Worm (Caenorhabditis elegans) whole organism, early embryonic: Measurements from ENCODE around the gene nit-1.

Source experiments
- F13C5.2 ChIP-seq: sonication (generic microtip); optimal IDR thresholded peaks from 2 replicates; lab custom pipeline; 2017; ENCODE audit warnings: mild to moderate bottlenecking, missing genetic modification characterization, inconsistent platforms, missing compliant biosample characterization
- aly-1 ChIP-seq: sonication (generic microtip); optimal IDR thresholded peaks from 2 replicates; lab custom pipeline; 2016; ENCODE audit warnings: missing genetic modification characterization, missing compliant biosample characterization
- ama-1 ChIP-seq: fragments of 150-350 bp; optimal IDR thresholded peaks from 2 replicates; lab custom pipeline; 2014
- ceh-13 ChIP-seq: fragments of 200-800 bp; sonication (Bioruptor generic); optimal IDR thresholded peaks from 2 replicates; lab custom pipeline; 2018; ENCODE audit warnings: mild to moderate bottlenecking, missing genetic modification characterization, missing compliant biosample characterization
- ceh-36 ChIP-seq: sonication (generic microtip); optimal IDR thresholded peaks from 2 replicates; lab custom pipeline; 2016; ENCODE audit warnings: missing genetic modification characterization, inconsistent platforms, missing compliant biosample characterization
- flt-1 ChIP-seq: fragments of 200-800 bp; sonication (Bioruptor generic); IDR thresholded peaks from 2 replicates; pipeline ENCODE4 v1.3.6; 2022; ENCODE audit warnings: missing genetic modification characterization, missing compliant biosample characterization
- hmbx-1 ChIP-seq: sonication (generic microtip); optimal IDR thresholded peaks from 2 replicates; lab custom pipeline; 2016; ENCODE audit warnings: mild to moderate bottlenecking, missing genetic modification characterization, missing compliant biosample characterization
- hmg-4 ChIP-seq: fragments of 200-800 bp; sonication (Bioruptor generic); optimal IDR thresholded peaks from 2 replicates; lab custom pipeline; 2018; ENCODE audit warnings: mild to moderate bottlenecking, missing genetic modification characterization, missing compliant biosample characterization
- hnd-1 ChIP-seq: sonication (generic microtip); optimal IDR thresholded peaks from 2 replicates; lab custom pipeline; 2016; ENCODE audit warnings: missing genetic modification characterization, missing compliant biosample characterization
- scrt-1 ChIP-seq: fragments of 200-800 bp; sonication (Bioruptor generic); IDR thresholded peaks from 2 replicates; pipeline ENCODE4 v1.3.6; 2022; ENCODE audit warnings: missing genetic modification characterization, missing compliant biosample characterization
- tbx-37 ChIP-seq: fragments of 200-800 bp; sonication (Bioruptor generic); conservative IDR thresholded peaks from 2 replicates; pipeline ENCODE4 v1.3.6; 2022; ENCODE audit warnings: missing genetic modification reagents, missing genetic modification characterization, missing compliant biosample characterization
- tra-4 ChIP-seq: sonication (generic microtip); optimal IDR thresholded peaks from 2 replicates; lab custom pipeline; 2017; ENCODE audit warnings: missing genetic modification characterization, missing compliant biosample characterization

- TF ChIP-seq hnd-1 (tag; lab: Kevin White, UChicago) (no peak), aly-1 (tag; lab: Kevin White, UChicago) (peak; percentile 27), ama-1 (no peak), tbx-37 (GFP tag; lab: Robert Waterston, UW) (no peak), tra-4 (tag; lab: Kevin White, UChicago) (no peak), hmg-4 (GFP tag; lab: Kevin White, UChicago) (no peak), flt-1 (GFP tag; lab: Robert Waterston, UW) (no peak), ceh-36 (tag; lab: Kevin White, UChicago) (no peak), hmbx-1 (tag; lab: Kevin White, UChicago) (no peak), F13C5.2 (tag; lab: Kevin White, UChicago) (no peak), scrt-1 (GFP tag; lab: Robert Waterston, UW) (no peak), ceh-13 (GFP tag; lab: Kevin White, UChicago) (no peak)
Observed at ce11 chrIII:3914836-3915235, 7.2 kb upstream of the nit-1 start.
